Fruit fly (Drosophila melanogaster) whole organism, embryonic: ENCODE data around the gene mRpL55.

ENCODE experiments used
- CG14050 ChIP-seq: fragments of 200-800 bp; sonication (Bioruptor generic); IDR thresholded peaks from 3 replicates; pipeline ENCODE4 v1.3.6; 2022; ENCODE audit warnings: missing biosample characterization, missing genetic modification characterization
- CG4820 ChIP-seq: fragments of 200-800 bp; sonication (Bioruptor generic); optimal IDR thresholded peaks from 3 replicates; lab custom pipeline; 2016; ENCODE audit warnings: missing biosample characterization, missing genetic modification characterization
- CG5180 ChIP-seq: fragments of 200-800 bp; sonication (Bioruptor generic); optimal IDR thresholded peaks from 3 replicates; lab custom pipeline; 2017; ENCODE audit warnings: missing biosample characterization, missing genetic modification characterization, mild to moderate bottlenecking, moderate library complexity, missing genetic modification reagents
- Dad ChIP-seq: fragments of 200-800 bp; sonication (Bioruptor generic); optimal IDR thresholded peaks from 3 replicates; lab custom pipeline; 2016; ENCODE audit warnings: missing biosample characterization, missing genetic modification characterization
- repo ChIP-seq: fragments of 200-800 bp; sonication (Bioruptor generic); optimal IDR thresholded peaks from 2 replicates; lab custom pipeline; 2016; ENCODE audit warnings: missing biosample characterization, missing genetic modification characterization
- slbo ChIP-seq: fragments of 200-800 bp; sonication (Bioruptor generic); IDR thresholded peaks from 2 replicates; pipeline ENCODE4 v1.3.6; 2022; ENCODE audit warnings: missing biosample characterization, missing genetic modification characterization

DNA sequence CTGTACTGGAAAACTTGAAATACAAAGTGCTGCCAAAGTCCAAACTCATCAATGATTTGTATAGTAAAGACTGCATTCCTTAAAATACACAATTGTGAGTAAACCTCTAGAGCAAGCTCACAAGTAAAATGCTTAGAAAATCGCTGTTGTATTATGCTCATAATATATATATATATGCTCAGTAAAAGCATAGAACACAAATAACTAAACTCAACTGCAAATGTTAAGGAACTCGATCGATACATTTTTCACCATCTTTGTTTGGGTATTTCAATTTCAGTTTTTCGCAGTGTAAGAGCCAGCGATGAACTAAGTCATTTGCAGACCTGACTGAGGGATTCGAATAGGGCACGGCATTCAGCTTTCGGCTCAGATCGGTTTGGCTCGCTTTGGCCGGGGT lies 15.6 kb downstream of the mRpL55 start:
- TF ChIP-seq slbo (no peak), CG4820 (no peak), CG14050 (GFP tag; lab: Robert Waterston, UW) (no peak), CG5180 (no peak), Dad (no peak), repo (GFP tag; lab: Kevin White, UChicago) (no peak)
